Worm (Caenorhabditis elegans) whole organism, young adult: ENCODE data around the gene F46F5.14.

Experiments used
- F57A8.1 ChIP-seq: fragments of 200-800 bp; sonication (Bioruptor generic); optimal IDR thresholded peaks from 2 replicates; lab custom pipeline; 2018; ENCODE audit warnings: mild to moderate bottlenecking, missing genetic modification characterization, moderate library complexity, missing compliant biosample characterization
- ama-1 ChIP-seq, 3 experiments: fragments of 150-350 bp in 1 of 3; sonication (generic microtip) in 2 of 3; optimal IDR thresholded peaks; 2 replicates each; lab custom pipeline; 2014 to 2018; ENCODE audit warnings: missing biosample characterization in 2 of 3, missing genetic modification characterization in 2 of 3, missing genetic modification reagents in 2 of 3
- cebp-2 ChIP-seq: fragments of 200-800 bp; sonication (Bioruptor generic); IDR thresholded peaks from 2 replicates; pipeline ENCODE4 v1.3.6; 2022; ENCODE audit warnings: missing genetic modification characterization, missing compliant biosample characterization
- ets-4 ChIP-seq: fragments of 200-800 bp; sonication (Bioruptor generic); optimal IDR thresholded peaks from 2 replicates; lab custom pipeline; 2018; ENCODE audit warnings: mild to moderate bottlenecking, missing genetic modification characterization, missing compliant biosample characterization
- hsf-1 ChIP-seq: fragments of 200-800 bp; sonication (Bioruptor generic); IDR thresholded peaks from 2 replicates; pipeline ENCODE4 v1.3.6; 2022; ENCODE audit warnings: missing genetic modification reagents, missing genetic modification characterization, missing compliant biosample characterization
- nfya-1 ChIP-seq: sonication (generic microtip); optimal IDR thresholded peaks from 2 replicates; lab custom pipeline; 2017; ENCODE audit warnings: antibody characterized with exemption, missing compliant biosample characterization, missing genetic modification characterization, borderline replicate concordance; ENCODE audit not compliant: insufficient read depth
- sea-2 ChIP-seq: fragments of 200-800 bp; sonication (Bioruptor generic); IDR thresholded peaks from 2 replicates; pipeline ENCODE4 v1.3.6; 2022; ENCODE audit warnings: missing genetic modification characterization, missing compliant biosample characterization
- tbx-9 ChIP-seq: sonication (generic microtip); optimal IDR thresholded peaks from 2 replicates; lab custom pipeline; 2016; ENCODE audit warnings: borderline replicate concordance, missing genetic modification characterization, inconsistent platforms, missing compliant biosample characterization
- tlf-1 ChIP-seq: fragments of 200-800 bp; sonication (Bioruptor generic); optimal IDR thresholded peaks from 2 replicates; lab custom pipeline; 2018; ENCODE audit warnings: mild to moderate bottlenecking, missing genetic modification characterization, missing compliant biosample characterization
- zfh-2 ChIP-seq: fragments of 200-800 bp; sonication (Bioruptor generic); conservative IDR thresholded peaks from 2 replicates; pipeline ENCODE4 v1.3.6; 2022; ENCODE audit warnings: missing genetic modification reagents, missing genetic modification characterization, missing compliant biosample characterization
- ztf-18 ChIP-seq: sonication (generic microtip); optimal IDR thresholded peaks from 2 replicates; lab custom pipeline; 2016; ENCODE audit warnings: missing genotype, mild to moderate bottlenecking, missing genetic modification characterization, missing compliant biosample characterization

DNA sequence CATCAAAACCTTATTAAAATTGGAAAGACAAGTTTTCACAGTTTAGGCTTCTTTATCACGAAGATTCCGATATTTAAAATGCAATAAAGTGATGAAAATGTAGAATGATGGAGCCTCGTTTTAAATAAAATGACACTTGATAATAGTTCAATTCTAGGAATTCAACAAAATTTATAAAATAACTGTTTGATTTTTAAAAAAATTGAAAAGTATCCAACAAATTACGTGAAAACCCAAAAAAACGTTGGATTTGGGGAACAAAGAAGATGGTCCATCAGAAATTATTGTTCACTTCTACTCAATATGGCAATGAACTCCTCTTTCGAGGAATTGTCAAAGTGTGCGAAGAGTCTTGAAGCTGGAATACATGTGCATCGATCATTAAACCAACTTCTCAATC, 44.2 kb downstream of the F46F5.14 start, which contains the start of gene F28A10.4:
- no peak for TF ChIP-seq cebp-2 (GFP tag; lab: Robert Waterston, UW)
- TF ChIP-seq ztf-18 (tag; lab: Kevin White, UChicago), result no peak
- no peak for TF ChIP-seq F57A8.1 (GFP tag; lab: Kevin White, UChicago)
- TF ChIP-seq hsf-1 (GFP tag; lab: Robert Waterston, UW), result no peak
- no peak for TF ChIP-seq zfh-2 (GFP tag; lab: Robert Waterston, UW)
- no peak for TF ChIP-seq nfya-1
- TF ChIP-seq ets-4 (GFP tag; lab: Kevin White, UChicago), result no peak
- TF ChIP-seq tlf-1 (GFP tag; lab: Kevin White, UChicago), result no peak
- TF ChIP-seq tbx-9, result no peak
- no peak for TF ChIP-seq ama-1 (optimal IDR thresholded peaks at IDR 0.05; lab: Kevin White, UChicago)
- TF ChIP-seq ama-1 (GFP tag; optimal IDR thresholded peaks at IDR 0.05; lab: Kevin White, UChicago), result no peak
- TF ChIP-seq sea-2 (GFP tag; lab: Robert Waterston, UW), result no peak
